Worm (Caenorhabditis elegans) whole organism, late embryonic: ENCODE results near the gene efk-1.

ENCODE experiments used
- C38D4.7 ChIP-seq: fragments of 200-800 bp; sonication (Bioruptor generic); optimal IDR thresholded peaks from 2 replicates; lab custom pipeline; 2018; ENCODE audit warnings: mild to moderate bottlenecking, missing genetic modification characterization, moderate library complexity, missing compliant biosample characterization
- F13H6.1 ChIP-seq: sonication (generic microtip); optimal IDR thresholded peaks from 2 replicates; lab custom pipeline; 2016; ENCODE audit warnings: missing genetic modification characterization, missing compliant biosample characterization
- K02D7.2 ChIP-seq: sonication (generic microtip); optimal IDR thresholded peaks from 2 replicates; lab custom pipeline; 2017; ENCODE audit warnings: mild to moderate bottlenecking, missing genetic modification characterization, missing compliant biosample characterization
- T23F11.4 ChIP-seq: fragments of 200-800 bp; sonication (Bioruptor generic); optimal IDR thresholded peaks from 2 replicates; lab custom pipeline; 2018; ENCODE audit warnings: mild to moderate bottlenecking, missing genetic modification characterization, missing compliant biosample characterization
- ama-1 ChIP-seq: fragments of 150-350 bp; optimal IDR thresholded peaks from 2 replicates; lab custom pipeline; 2014
- hlh-30 ChIP-seq: sonication (generic microtip); optimal IDR thresholded peaks from 2 replicates; lab custom pipeline; 2017; ENCODE audit warnings: antibody characterized with exemption, missing genetic modification characterization, missing compliant biosample characterization; ENCODE audit not compliant: insufficient read depth
- nfya-1 ChIP-seq: sonication (generic microtip); optimal IDR thresholded peaks from 2 replicates; lab custom pipeline; 2017; ENCODE audit warnings: missing genetic modification characterization, mild to moderate bottlenecking, missing compliant biosample characterization, antibody characterized with exemption, moderate library complexity
- pqm-1 ChIP-seq: sonication (generic microtip); optimal IDR thresholded peaks from 2 replicates; lab custom pipeline; 2016; ENCODE audit warnings: missing genetic modification characterization, missing compliant biosample characterization
- ttx-3 ChIP-seq: sonication (generic microtip); optimal IDR thresholded peaks from 2 replicates; lab custom pipeline; 2016; ENCODE audit warnings: missing genetic modification reagents, missing genetic modification characterization, missing compliant biosample characterization
- unc-3 ChIP-seq, 2 experiments: fragments of 200-800 bp in 1 of 2; sonication (Bioruptor generic) in 1 of 2; sonication (generic microtip) in 1 of 2; conservative IDR thresholded peaks in 1 of 2; optimal IDR thresholded peaks in 1 of 2; 2 replicates each; pipeline versions ENCODE4 v1.3.6 to Lab custom; 2016 to 2022; ENCODE audit warnings: missing compliant biosample characterization in 2 of 2, missing genetic modification characterization in 2 of 2, missing genetic modification reagents in 1 of 2
- unc-42 ChIP-seq: sonication (generic microtip); optimal IDR thresholded peaks from 2 replicates; lab custom pipeline; 2016; ENCODE audit warnings: missing genotype, missing genetic modification characterization, missing compliant biosample characterization
- ztf-16 ChIP-seq: sonication (generic microtip); optimal IDR thresholded peaks from 2 replicates; lab custom pipeline; 2017; ENCODE audit warnings: missing genetic modification characterization, missing compliant biosample characterization

ce11 chrIII:6146797-6147196 is 21.6 kb downstream of the efk-1 start:
- TF ChIP-seq T23F11.4 (GFP tag; lab: Kevin White, UChicago), result no peak
- no peak for TF ChIP-seq ztf-16 (tag; lab: Kevin White, UChicago)
- no peak for TF ChIP-seq C38D4.7 (GFP tag; lab: Kevin White, UChicago)
- TF ChIP-seq unc-42 (tag; lab: Kevin White, UChicago), result no peak
- TF ChIP-seq pqm-1 (tag; lab: Kevin White, UChicago), result no peak
- TF ChIP-seq nfya-1 (tag; lab: Kevin White, UChicago), result no peak
- no peak for TF ChIP-seq ama-1
- TF ChIP-seq F13H6.1 (tag; lab: Kevin White, UChicago), result no peak
- no peak for TF ChIP-seq unc-3 (GFP tag; conservative IDR thresholded peaks at IDR 0.05; lab: Robert Waterston, UW)
- no peak for TF ChIP-seq unc-3 (tag; optimal IDR thresholded peaks at IDR 0.05; lab: Kevin White, UChicago)
- TF ChIP-seq K02D7.2 (tag; lab: Kevin White, UChicago), result no peak
- no peak for TF ChIP-seq ttx-3 (tag; lab: Kevin White, UChicago)
- no peak for TF ChIP-seq hlh-30 (tag; lab: Kevin White, UChicago)
